Fruit fly (Drosophila melanogaster): ENCODE data around the gene CG11585.

Gene CG11585

dm6 chrX:14233843-14234337, 44.6 kb downstream of the CG11585 start, which contains the start of gene CG42271 (continued):
- no peak for TF ChIP-seq CG1792 (GFP tag; optimal IDR thresholded peaks at IDR 0.05)
- TF ChIP-seq scrt (GFP tag; optimal IDR thresholded peaks at IDR 0.05), result no peak
- no peak for TF ChIP-seq da (GFP tag; optimal IDR thresholded peaks at IDR 0.05)
- TF ChIP-seq crc (GFP tag; optimal IDR thresholded peaks at IDR 0.05), result no peak
- TF ChIP-seq Gsc (GFP tag; IDR thresholded peaks at IDR 0.05), result no peak
- peak; percentile 37 for TF ChIP-seq Chrac-16 (GFP tag; optimal IDR thresholded peaks at IDR 0.05)
- peak; percentile 94 for TF ChIP-seq CG34224 (GFP tag; IDR thresholded peaks at IDR 0.05; ENCODE audit: partially characterized antibody)
- TF ChIP-seq CG6683 (GFP tag; optimal IDR thresholded peaks at IDR 0.05), result no peak
- no peak for TF ChIP-seq schlank (tag; optimal IDR thresholded peaks at IDR 0.05)
- TF ChIP-seq lbe (GFP tag; optimal IDR thresholded peaks at IDR 0.05), result no peak
- TF ChIP-seq Six4 (GFP tag; optimal IDR thresholded peaks at IDR 0.05), result no peak
- no peak for TF ChIP-seq peb (GFP tag; IDR thresholded peaks at IDR 0.05)
- no peak for TF ChIP-seq CG17612 (GFP tag; IDR thresholded peaks at IDR 0.05)
- no peak for TF ChIP-seq CG10959 (GFP tag; IDR thresholded peaks at IDR 0.05)
- no peak for TF ChIP-seq CG2889 (GFP tag; IDR thresholded peaks at IDR 0.05)
- TF ChIP-seq pzg (GFP tag; optimal IDR thresholded peaks at IDR 0.05), result peak; percentile 34
- TF ChIP-seq H15 (GFP tag; IDR thresholded peaks at IDR 0.05), result no peak
- peak; percentile 87 for TF ChIP-seq bbx (GFP tag; IDR thresholded peaks at IDR 0.05; ENCODE audit: partially characterized antibody)
- peak; percentile 16 for TF ChIP-seq fd96Cb (tag; optimal IDR thresholded peaks at IDR 0.05)
- peak; percentile 97 for TF ChIP-seq Scr (GFP tag; IDR thresholded peaks at IDR 0.05; ENCODE audit: partially characterized antibody)
- peak; percentile 58 to 98 for TF ChIP-seq insv (GFP tag; optimal IDR thresholded peaks at IDR 0.05)
- peak; percentile 42 for TF ChIP-seq CG18599 (GFP tag; optimal IDR thresholded peaks at IDR 0.05)
- TF ChIP-seq CG7271 (tag; optimal IDR thresholded peaks at IDR 0.05), result no peak
- peak in 1 of 2 experiments; percentile 36 for TF ChIP-seq bsh (GFP tag; optimal IDR thresholded peaks at IDR 0.05)
- peak; percentile 97 for TF ChIP-seq CG13287 (GFP tag; IDR thresholded peaks at IDR 0.05; ENCODE audit: partially characterized antibody)
- TF ChIP-seq chm (GFP tag; IDR thresholded peaks at IDR 0.05), result no peak
- no peak for TF ChIP-seq CG10654 (GFP tag; optimal IDR thresholded peaks at IDR 0.05)
- no peak for TF ChIP-seq kah (GFP tag; optimal IDR thresholded peaks at IDR 0.05)
- TF ChIP-seq Hmr (GFP tag; optimal IDR thresholded peaks at IDR 0.05), result no peak
- TF ChIP-seq Ets97D (GFP tag; optimal IDR thresholded peaks at IDR 0.05), result peak; percentile 44
- TF ChIP-seq Vsx1 (GFP tag; optimal IDR thresholded peaks at IDR 0.05), result peak; percentile 36
- TF ChIP-seq fru (optimal IDR thresholded peaks at IDR 0.05), result no peak
- TF ChIP-seq ap (GFP tag; IDR thresholded peaks at IDR 0.05), result no peak
- peak; percentile 3 for TF ChIP-seq BtbVII (GFP tag; optimal IDR thresholded peaks at IDR 0.05)
- TF ChIP-seq luna (GFP tag; optimal IDR thresholded peaks at IDR 0.05), result no peak
- peak; percentile 58 for TF ChIP-seq Ets65A (GFP tag)
- no peak for TF ChIP-seq Mad (GFP tag; optimal IDR thresholded peaks at IDR 0.05)
- TF ChIP-seq az2 (GFP tag; optimal IDR thresholded peaks at IDR 0.05), result no peak
- TF ChIP-seq ham (GFP tag; IDR thresholded peaks at IDR 0.05), result no peak
- TF ChIP-seq Dll (GFP tag; IDR thresholded peaks at IDR 0.05; ENCODE audit: partially characterized antibody), result peak; percentile 97
- TF ChIP-seq CG18011 (GFP tag; optimal IDR thresholded peaks at IDR 0.05), result no peak
- no peak for TF ChIP-seq CG9609 (GFP tag; optimal IDR thresholded peaks at IDR 0.05)
- no peak for TF ChIP-seq CG31388 (GFP tag; optimal IDR thresholded peaks at IDR 0.05)
- TF ChIP-seq ind (GFP tag; optimal IDR thresholded peaks at IDR 0.05), result peak; percentile 44
- TF ChIP-seq CG8359 (GFP tag; optimal IDR thresholded peaks at IDR 0.05; ENCODE audit: borderline replicate concordance), result peak; percentile 18
- no peak for TF ChIP-seq ash1 (GFP tag; optimal IDR thresholded peaks at IDR 0.05)
- no peak for TF ChIP-seq slou (GFP tag; optimal IDR thresholded peaks at IDR 0.05)
- TF ChIP-seq nmo (GFP tag; optimal IDR thresholded peaks at IDR 0.05), result peak; percentile 75
- no peak for TF ChIP-seq CG12104 (GFP tag; optimal IDR thresholded peaks at IDR 0.05)
- no peak for TF ChIP-seq CG7745 (tag; optimal IDR thresholded peaks at IDR 0.05)
- no peak for TF ChIP-seq Doc2 (GFP tag; IDR thresholded peaks at IDR 0.05)
